Worm (Caenorhabditis elegans) whole organism, young adult: ENCODE measurements around the gene C16A11.3.

ENCODE experiments used
- F55B11.4 ChIP-seq: sonication (generic microtip); optimal IDR thresholded peaks from 2 replicates; lab custom pipeline; 2016; ENCODE audit warnings: missing compliant biosample characterization, missing genetic modification characterization, borderline replicate concordance; ENCODE audit not compliant: insufficient read depth
- Y67H2A.10 ChIP-seq: fragments of 200-800 bp; sonication (Bioruptor generic); conservative IDR thresholded peaks from 2 replicates; pipeline ENCODE4 v1.3.6; 2022; ENCODE audit warnings: missing genetic modification reagents, missing genetic modification characterization, missing compliant biosample characterization
- ama-1 ChIP-seq, 3 experiments: fragments of 150-350 bp in 1 of 3; sonication (generic microtip) in 2 of 3; optimal IDR thresholded peaks; 2 replicates each; lab custom pipeline; 2014 to 2018; ENCODE audit warnings: missing biosample characterization in 2 of 3, missing genetic modification characterization in 2 of 3, missing genetic modification reagents in 2 of 3
- fkh-3 ChIP-seq: sonication (generic microtip); optimal IDR thresholded peaks from 2 replicates; lab custom pipeline; 2016; ENCODE audit warnings: mild to moderate bottlenecking, missing genetic modification characterization, missing compliant biosample characterization
- mes-4 ChIP-seq: sonication (generic microtip); optimal IDR thresholded peaks from 2 replicates; lab custom pipeline; 2016; ENCODE audit warnings: missing genotype, missing genetic modification characterization, missing compliant biosample characterization
- nfya-1 ChIP-seq: sonication (generic microtip); optimal IDR thresholded peaks from 2 replicates; lab custom pipeline; 2017; ENCODE audit warnings: antibody characterized with exemption, missing compliant biosample characterization, missing genetic modification characterization, borderline replicate concordance; ENCODE audit not compliant: insufficient read depth
- nhr-80 ChIP-seq: sonication (generic microtip); optimal IDR thresholded peaks from 2 replicates; lab custom pipeline; 2016; ENCODE audit warnings: missing genetic modification characterization, missing compliant biosample characterization
- snpc-3.4 ChIP-seq: sonication (generic microtip); optimal IDR thresholded peaks from 2 replicates; lab custom pipeline; 2017; ENCODE audit warnings: missing genetic modification characterization, mild to moderate bottlenecking, missing compliant biosample characterization, antibody characterized with exemption, moderate library complexity, missing genotype, missing genetic modification reagents
- unc-130 ChIP-seq: sonication (generic microtip); optimal IDR thresholded peaks from 2 replicates; lab custom pipeline; 2016; ENCODE audit warnings: missing genetic modification reagents, missing genetic modification characterization, missing compliant biosample characterization

DNA sequence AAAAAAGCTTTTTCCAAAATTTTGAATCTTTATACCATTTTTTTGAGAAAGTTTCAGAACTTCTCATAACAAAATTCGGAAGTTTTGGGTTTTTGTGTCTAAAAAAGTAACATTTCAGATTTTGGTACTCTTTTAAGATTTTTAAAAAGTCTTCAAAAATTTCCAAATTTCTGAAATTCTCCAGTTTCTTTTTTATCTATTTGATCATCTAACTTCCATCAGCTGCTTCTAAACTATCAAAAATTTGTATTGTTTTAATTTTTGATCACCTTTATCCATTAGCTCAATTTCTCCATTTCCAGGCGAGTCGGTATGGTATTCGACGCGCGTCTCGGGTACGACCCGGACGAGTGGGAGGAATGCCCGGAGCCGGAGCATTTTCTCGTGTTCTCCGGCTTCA lies 43.0 kb upstream of the C16A11.3 start, which contains the start of gene cpna-1:
- no peak for TF ChIP-seq snpc-3.4 (tag; lab: Kevin White, UChicago)
- no peak for TF ChIP-seq nhr-80 (tag; lab: Kevin White, UChicago)
- no peak for TF ChIP-seq fkh-3
- no peak for TF ChIP-seq ama-1 (optimal IDR thresholded peaks at IDR 0.05; lab: Kevin White, UChicago)
- no peak for TF ChIP-seq ama-1 (GFP tag; optimal IDR thresholded peaks at IDR 0.05; lab: Kevin White, UChicago)
- TF ChIP-seq nfya-1 (tag; lab: Kevin White, UChicago), result no peak
- TF ChIP-seq F55B11.4 (tag; lab: Kevin White, UChicago), result no peak
- no peak for TF ChIP-seq Y67H2A.10 (GFP tag; lab: Robert Waterston, UW)
- no peak for TF ChIP-seq unc-130 (GFP tag; lab: Kevin White, UChicago)
- TF ChIP-seq mes-4 (tag; lab: Kevin White, UChicago), result no peak
